Fruit fly (Drosophila melanogaster): ENCODE measurements around the gene chm.

Gene chm

dm6 chr2L:7396962-7397361, 15.3 kb upstream of the chm start (continued):
- TF ChIP-seq toy (GFP tag; IDR thresholded peaks at IDR 0.05) (0 out of 2 replicates have a peak, but pooled peaks have one; percentile 45), Ptx1 (GFP tag; IDR thresholded peaks at IDR 0.05) (peak; percentile 85), z (GFP tag; IDR thresholded peaks at IDR 0.05) (no peak), Abd-B (GFP tag; optimal IDR thresholded peaks at IDR 0.05) (peak; percentile 73), MESR4 (GFP tag; optimal IDR thresholded peaks at IDR 0.05) (no peak), gfzf (GFP tag; optimal IDR thresholded peaks at IDR 0.05) (no peak), B-H1 (GFP tag; IDR thresholded peaks at IDR 0.05) (peak; percentile 63; the same call in 2 of the 3 replicates), Dref (GFP tag; IDR thresholded peaks at IDR 0.05) (no peak), Med (GFP tag) (peak; percentile 87), odd (GFP tag; optimal IDR thresholded peaks at IDR 0.05) (peak; percentile 18), Rx (GFP tag; IDR thresholded peaks at IDR 0.05) (peak; percentile 73), kay (GFP tag; optimal IDR thresholded peaks at IDR 0.05) (peak; percentile 51), CG8388 (GFP tag; optimal IDR thresholded peaks at IDR 0.05) (peak; percentile 60), ken (GFP tag; IDR thresholded peaks at IDR 0.05) (peak; percentile 57; the same call in 1 of the 3 replicates), chm (GFP tag; IDR thresholded peaks at IDR 0.05) (peak; percentile 56; the same call in 1 of the 2 replicates), Bdp1 (GFP tag; optimal IDR thresholded peaks at IDR 0.05) (no peak), CG34422 (GFP tag; IDR thresholded peaks at IDR 0.05) (peak; percentile 77; the same call in 1 of the 3 replicates), CG34224 (GFP tag; IDR thresholded peaks at IDR 0.05; ENCODE audit: partially characterized antibody) (no peak), CG10147 (GFP tag; optimal IDR thresholded peaks at IDR 0.05) (peak; percentile 51), Stat92E (GFP tag; optimal IDR thresholded peaks at IDR 0.05) (no peak), CG11723 (GFP tag; optimal IDR thresholded peaks at IDR 0.05) (peak; percentile 3), kni (GFP tag; optimal IDR thresholded peaks at IDR 0.05) (no peak), Dip2 (GFP tag; IDR thresholded peaks at IDR 0.05) (no peak), seq (GFP tag; IDR thresholded peaks at IDR 0.05) (peak; percentile 58), CG9932 (GFP tag; IDR thresholded peaks at IDR 0.05) (peak; percentile 60), HLH54F (GFP tag; optimal IDR thresholded peaks at IDR 0.05) (peak; percentile 47), Fer2 (tag; optimal IDR thresholded peaks at IDR 0.05) (no peak), chn (GFP tag; optimal IDR thresholded peaks at IDR 0.05) (peak; percentile 32), bab2 (GFP tag; optimal IDR thresholded peaks at IDR 0.05) (peak; percentile 3), kah (GFP tag; optimal IDR thresholded peaks at IDR 0.05) (no peak), CG6689 (GFP tag; IDR thresholded peaks at IDR 0.05) (peak; percentile 73), CG15479 (GFP tag; optimal IDR thresholded peaks at IDR 0.05) (no peak), CG12219 (GFP tag; optimal IDR thresholded peaks at IDR 0.05) (peak; percentile 65), tio (GFP tag; optimal IDR thresholded peaks at IDR 0.05) (peak; percentile 51), zen (tag; optimal IDR thresholded peaks at IDR 0.05) (peak; percentile 15), mld (GFP tag; IDR thresholded peaks at IDR 0.05; ENCODE audit: partially characterized antibody) (no peak), tll (GFP tag; optimal IDR thresholded peaks at IDR 0.05) (no peak), CG14441 (GFP tag; IDR thresholded peaks at IDR 0.05) (peak; percentile 84), az2 (GFP tag; optimal IDR thresholded peaks at IDR 0.05) (peak; percentile 64), CG6854 (GFP tag; optimal IDR thresholded peaks at IDR 0.05) (peak; percentile 29), caup (GFP tag; optimal IDR thresholded peaks at IDR 0.05; ENCODE audit: severe bottlenecking) (peak; percentile 61), unc-4 (GFP tag; IDR thresholded peaks at IDR 0.05; ENCODE audit: partially characterized antibody) (no peak), nmo (GFP tag; optimal IDR thresholded peaks at IDR 0.05) (peak; percentile 59), CG2678 (tag; optimal IDR thresholded peaks at IDR 0.05) (peak; percentile 80), crc (GFP tag; optimal IDR thresholded peaks at IDR 0.05) (no peak), CG42726 (GFP tag; IDR thresholded peaks at IDR 0.05; ENCODE audit: partially characterized antibody) (no peak), D19A (tag; optimal IDR thresholded peaks at IDR 0.05) (peak; percentile 58), slp2 (GFP tag; optimal IDR thresholded peaks at IDR 0.05) (peak; percentile 19), ab (GFP tag; optimal IDR thresholded peaks at IDR 0.05) (no peak), bigmax (GFP tag; optimal IDR thresholded peaks at IDR 0.05) (no peak)

Data from whole organism, embryonic.